Worm (Caenorhabditis elegans): ENCODE results near the gene C01G10.6.

DNA sequence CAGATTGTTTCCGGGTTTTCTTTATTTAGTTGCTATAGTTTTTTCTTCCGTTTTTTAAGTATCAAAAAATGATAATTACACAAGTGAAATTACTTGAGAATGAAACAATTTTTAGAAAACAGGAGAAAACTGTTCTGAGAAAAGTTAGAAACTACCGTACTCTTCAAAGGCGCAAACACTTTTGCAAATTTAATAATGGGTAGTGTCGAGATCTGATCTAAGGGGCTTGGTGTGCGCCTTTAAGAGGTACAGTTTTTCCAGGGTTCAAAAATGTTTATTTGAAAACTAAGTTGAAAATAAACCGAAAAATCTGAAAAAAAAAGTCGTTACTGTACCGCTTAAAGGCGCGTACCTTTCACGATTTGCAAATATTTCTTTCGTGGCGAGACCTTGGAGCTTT lies 26.9 kb upstream of the C01G10.6 start:
- TF ChIP-seq nhr-237 (tag; optimal IDR thresholded peaks at IDR 0.05), result no peak
- no peak for TF ChIP-seq lin-13 (GFP tag; optimal IDR thresholded peaks at IDR 0.05)
- no peak for TF ChIP-seq snpc-4 (tag; optimal IDR thresholded peaks at IDR 0.05)
- no peak for TF ChIP-seq nhr-25 (tag; optimal IDR thresholded peaks at IDR 0.05)
- TF ChIP-seq aly-2 (tag; optimal IDR thresholded peaks at IDR 0.05), result no peak
- no peak for TF ChIP-seq elt-1 (tag; optimal IDR thresholded peaks at IDR 0.05)
- no peak for TF ChIP-seq nhr-11 (tag; optimal IDR thresholded peaks at IDR 0.05)
- TF ChIP-seq zag-1 (tag; optimal IDR thresholded peaks at IDR 0.05), result no peak
- no peak for TF ChIP-seq F13H6.1 (tag; optimal IDR thresholded peaks at IDR 0.05)
- TF ChIP-seq lsy-2 (tag; optimal IDR thresholded peaks at IDR 0.05), result no peak
- TF ChIP-seq R02D3.7 (tag; optimal IDR thresholded peaks at IDR 0.05), result no peak
- TF ChIP-seq lin-39 (tag; optimal IDR thresholded peaks at IDR 0.05), result no peak

Measured in whole organism, L2 larva.